Fruit fly (Drosophila melanogaster) whole organism: Measurements from ENCODE around the gene CG32643.

Source experiments
- CG8478 ChIP-seq: fragments of >200 bp; optimal IDR thresholded peaks from 2 replicates; lab custom pipeline; 2018; ENCODE audit warnings: inconsistent platforms
- EcR ChIP-seq, 2 experiments: fragments of >200 bp; optimal IDR thresholded peaks; 2 replicates each; lab custom pipeline; 2017; ENCODE audit warnings: missing biosample characterization in 2 of 2, missing genetic modification characterization in 2 of 2, missing genetic modification reagents in 2 of 2
- pan ChIP-seq: fragments of >200 bp; optimal IDR thresholded peaks from 2 replicates; lab custom pipeline; 2017
- psq ChIP-seq: fragments of >200 bp; optimal IDR thresholded peaks from 2 replicates; lab custom pipeline; 2017

- TF ChIP-seq CG8478 (lab: Kevin White, UChicago) (no peak), psq (no peak), pan (lab: Kevin White, UChicago) (no peak), EcR (GFP tag; optimal IDR thresholded peaks at IDR 0.05; lab: Kevin White, UChicago) (no peak)
These were observed 16.9 kb upstream of the CG32643 start, which contains the start of gene Mur11Da for dm6 chrX:12967296-12967938.
